Worm (Caenorhabditis elegans) whole organism, midembryonic: ENCODE results near the gene Y41G9A.5.

ENCODE experiments used
- T22C8.4 ChIP-seq: fragments of 200-800 bp; sonication (Bioruptor generic); IDR thresholded peaks from 2 replicates; pipeline ENCODE4 v1.3.6; 2022; ENCODE audit warnings: missing genetic modification characterization, missing compliant biosample characterization
- cog-1 ChIP-seq: sonication (generic microtip); optimal IDR thresholded peaks from 2 replicates; lab custom pipeline; 2016; ENCODE audit warnings: missing genetic modification characterization, missing compliant biosample characterization
- ref-1 ChIP-seq: fragments of 200-800 bp; sonication (Bioruptor generic); conservative IDR thresholded peaks from 2 replicates; pipeline ENCODE4 v1.3.6; 2022; ENCODE audit warnings: missing genetic modification reagents, missing genetic modification characterization, missing compliant biosample characterization

ce11 chrX:2903715-2904419, 42.6 kb upstream of the Y41G9A.5 start:
- TF ChIP-seq cog-1 (tag; lab: Kevin White, UChicago) = no peak
- no peak for TF ChIP-seq ref-1 (GFP tag; lab: Robert Waterston, UW)
- no peak for TF ChIP-seq T22C8.4
